Worm (Caenorhabditis elegans) whole organism, L4 larva: ENCODE measurements around the gene nhr-156.

Experiments
- Y75B8A.6 ChIP-seq: fragments of 200-800 bp; sonication (Bioruptor generic); IDR thresholded peaks from 2 replicates; pipeline ENCODE4 v1.3.6; 2022; ENCODE audit warnings: missing genetic modification reagents, missing genetic modification characterization, missing compliant biosample characterization
- ZK546.5 ChIP-seq, 2 experiments: sonication (generic microtip); optimal IDR thresholded peaks; 2 replicates each; lab custom pipeline; 2017; ENCODE audit warnings: missing biosample characterization in 2 of 2, missing genetic modification characterization in 2 of 2
- daf-16 ChIP-seq, 3 experiments: sonication (generic microtip); optimal IDR thresholded peaks; 2 replicates each; lab custom pipeline; 2016 to 2017; ENCODE audit warnings: missing genetic modification characterization in 3 of 3, missing genetic modification reagents in 3 of 3, mild to moderate bottlenecking in 2 of 3, missing compliant biosample characterization in 2 of 3, missing biosample characterization in 1 of 3, moderate library complexity in 1 of 3
- dpl-1 ChIP-seq: fragments of 150-350 bp; optimal IDR thresholded peaks from 2 replicates; lab custom pipeline; 2014; ENCODE audit warnings: missing biosample characterization, missing genetic modification reagents, missing genetic modification characterization
- duxl-1 ChIP-seq: sonication (generic microtip); optimal IDR thresholded peaks from 2 replicates; lab custom pipeline; 2016; ENCODE audit warnings: mild to moderate bottlenecking, missing genetic modification characterization, moderate library complexity, missing compliant biosample characterization; ENCODE audit not compliant: poor library complexity
- fkh-10 ChIP-seq: fragments of 150-350 bp; optimal IDR thresholded peaks from 2 replicates; lab custom pipeline; 2014; ENCODE audit warnings: missing biosample characterization, missing genetic modification reagents, missing genetic modification characterization
- lin-39 ChIP-seq: fragments of 150-350 bp; optimal IDR thresholded peaks from 2 replicates; lab custom pipeline; 2014; ENCODE audit warnings: missing biosample characterization, missing genetic modification reagents, missing genetic modification characterization
- pha-4 ChIP-seq, 2 experiments: fragments of 150-350 bp in 1 of 2; fragments of 200-800 bp in 1 of 2; sonication (Bioruptor generic) in 1 of 2; IDR thresholded peaks in 1 of 2; optimal IDR thresholded peaks in 1 of 2; 2 replicates each; pipeline versions ENCODE4 v1.3.6 to Lab custom; 2014 to 2022; ENCODE audit warnings: missing genetic modification characterization in 2 of 2, missing genetic modification reagents in 2 of 2, missing biosample characterization in 1 of 2, missing compliant biosample characterization in 1 of 2

ce11 chrV:3884550-3884949 lies 21.4 kb upstream of the nhr-156 start:
- TF ChIP-seq fkh-10 (no peak), pha-4 (GFP tag; IDR thresholded peaks at IDR 0.05; lab: Robert Waterston, UW) (no peak), pha-4 (tag; optimal IDR thresholded peaks at IDR 0.05; lab: Kevin White, UChicago) (no peak), Y75B8A.6 (GFP tag; lab: Robert Waterston, UW) (no peak), dpl-1 (GFP tag; lab: Kevin White, UChicago) (no peak), ZK546.5 (tag; optimal IDR thresholded peaks at IDR 0.05; lab: Kevin White, UChicago) (no peak), daf-16 (GFP tag; optimal IDR thresholded peaks at IDR 0.05; lab: Kevin White, UChicago) (no peak), daf-16 (tag; optimal IDR thresholded peaks at IDR 0.05; lab: Kevin White, UChicago) (no peak), lin-39 (tag; lab: Kevin White, UChicago) (no peak), duxl-1 (tag; lab: Kevin White, UChicago) (no peak)
